Worm (Caenorhabditis elegans) whole organism, L4 larva: ENCODE data around the gene frpr-21.

Experiments used
- F26F4.8 ChIP-seq: fragments of 200-800 bp; sonication (Bioruptor generic); conservative IDR thresholded peaks from 2 replicates; pipeline ENCODE4 v1.3.6; 2022; ENCODE audit warnings: missing genetic modification characterization, missing compliant biosample characterization
- F37D6.2 ChIP-seq: sonication (generic microtip); optimal IDR thresholded peaks from 2 replicates; lab custom pipeline; 2016; ENCODE audit warnings: mild to moderate bottlenecking, missing genetic modification characterization, missing compliant biosample characterization
- R02D3.7 ChIP-seq: fragments of 150-350 bp; sonication (generic microtip); optimal IDR thresholded peaks from 3 replicates; lab custom pipeline; 2014; ENCODE audit warnings: missing biosample characterization, missing genetic modification characterization
- T20F7.1 ChIP-seq: fragments of 200-800 bp; sonication (Bioruptor generic); optimal IDR thresholded peaks from 2 replicates; lab custom pipeline; 2018; ENCODE audit warnings: mild to moderate bottlenecking, missing genetic modification characterization, missing compliant biosample characterization
- Y75B8A.6 ChIP-seq: fragments of 200-800 bp; sonication (Bioruptor generic); IDR thresholded peaks from 2 replicates; pipeline ENCODE4 v1.3.6; 2022; ENCODE audit warnings: missing genetic modification reagents, missing genetic modification characterization, missing compliant biosample characterization
- ZK546.5 ChIP-seq, 2 experiments: sonication (generic microtip); optimal IDR thresholded peaks; 2 replicates each; lab custom pipeline; 2017; ENCODE audit warnings: missing biosample characterization in 2 of 2, missing genetic modification characterization in 2 of 2
- ama-1 ChIP-seq: fragments of 150-350 bp; optimal IDR thresholded peaks from 2 replicates; lab custom pipeline; 2014; ENCODE audit warnings: inconsistent platforms, mixed read lengths
- attf-4 ChIP-seq: sonication (generic microtip); optimal IDR thresholded peaks from 3 replicates; lab custom pipeline; 2017; ENCODE audit warnings: missing biosample characterization, missing genetic modification characterization
- cey-2 ChIP-seq: sonication (generic microtip); optimal IDR thresholded peaks from 3 replicates; lab custom pipeline; 2017; ENCODE audit warnings: missing genetic modification characterization, mild to moderate bottlenecking, missing compliant biosample characterization, antibody characterized with exemption, borderline replicate concordance; ENCODE audit not compliant: insufficient read depth
- daf-8 ChIP-seq: fragments of 200-800 bp; sonication (Bioruptor generic); IDR thresholded peaks from 2 replicates; pipeline ENCODE4 v1.3.6; 2022; ENCODE audit warnings: missing genetic modification characterization, missing compliant biosample characterization
- dmd-6 ChIP-seq: fragments of 200-800 bp; sonication (Bioruptor generic); IDR thresholded peaks from 2 replicates; pipeline ENCODE4 v1.3.6; 2022; ENCODE audit warnings: missing genetic modification reagents, missing genetic modification characterization, missing compliant biosample characterization
- dmd-8 ChIP-seq: fragments of 200-800 bp; sonication (Bioruptor generic); IDR thresholded peaks from 2 replicates; pipeline ENCODE4 v1.3.6; 2022; ENCODE audit warnings: missing genetic modification characterization, missing compliant biosample characterization
- dpl-1 ChIP-seq: fragments of 150-350 bp; optimal IDR thresholded peaks from 2 replicates; lab custom pipeline; 2014; ENCODE audit warnings: missing biosample characterization, missing genetic modification reagents, missing genetic modification characterization
- dve-1 ChIP-seq: sonication (generic microtip); optimal IDR thresholded peaks from 2 replicates; lab custom pipeline; 2017; ENCODE audit warnings: antibody characterized with exemption, mild to moderate bottlenecking, missing genetic modification characterization, missing compliant biosample characterization; ENCODE audit not compliant: insufficient read depth
- egl-43 ChIP-seq: fragments of 200-800 bp; sonication (Bioruptor generic); IDR thresholded peaks from 2 replicates; pipeline ENCODE4 v1.3.6; 2022; ENCODE audit warnings: missing genetic modification reagents, missing genetic modification characterization, missing compliant biosample characterization
- fkh-10 ChIP-seq: fragments of 150-350 bp; optimal IDR thresholded peaks from 2 replicates; lab custom pipeline; 2014; ENCODE audit warnings: missing biosample characterization, missing genetic modification reagents, missing genetic modification characterization
- fos-1 ChIP-seq: fragments of 150-350 bp; optimal IDR thresholded peaks from 2 replicates; lab custom pipeline; 2014; ENCODE audit warnings: missing biosample characterization, missing genetic modification characterization
- hlh-30 ChIP-seq: sonication (generic microtip); optimal IDR thresholded peaks from 2 replicates; lab custom pipeline; 2017; ENCODE audit warnings: antibody characterized with exemption, mild to moderate bottlenecking, missing genetic modification characterization, missing compliant biosample characterization; ENCODE audit not compliant: insufficient read depth
- hmg-1.1 ChIP-seq: fragments of 200-800 bp; sonication (Bioruptor generic); IDR thresholded peaks from 2 replicates; pipeline ENCODE4 v1.3.6; 2022; ENCODE audit warnings: missing genetic modification reagents, missing genetic modification characterization, missing compliant biosample characterization
- lim-7 ChIP-seq: fragments of 200-800 bp; sonication (Bioruptor generic); IDR thresholded peaks from 2 replicates; pipeline ENCODE4 v1.3.6; 2022; ENCODE audit warnings: missing genetic modification characterization, missing compliant biosample characterization
- lin-13 ChIP-seq: fragments of 150-350 bp; optimal IDR thresholded peaks from 2 replicates; lab custom pipeline; 2014; ENCODE audit warnings: missing biosample characterization, missing genetic modification reagents, missing genetic modification characterization
- lin-39 ChIP-seq: fragments of 150-350 bp; optimal IDR thresholded peaks from 2 replicates; lab custom pipeline; 2014; ENCODE audit warnings: missing biosample characterization, missing genetic modification reagents, missing genetic modification characterization
- madf-5 ChIP-seq, 2 experiments: fragments of 200-800 bp; sonication (Bioruptor generic); IDR thresholded peaks; 2 replicates each; pipeline ENCODE4 v1.3.6; 2022; ENCODE audit warnings: missing compliant biosample characterization in 2 of 2, missing genetic modification characterization in 2 of 2
- mdl-1 ChIP-seq, 2 experiments: fragments of 150-350 bp in 1 of 2; sonication (generic microtip) in 1 of 2; optimal IDR thresholded peaks; 2 replicates each; lab custom pipeline; 2014 to 2017; ENCODE audit warnings: missing biosample characterization in 2 of 2, missing genetic modification characterization in 2 of 2
- mdt-29 ChIP-seq: fragments of 200-800 bp; sonication (Bioruptor generic); IDR thresholded peaks from 2 replicates; pipeline ENCODE4 v1.3.6; 2022; ENCODE audit warnings: missing genetic modification reagents, missing genetic modification characterization, missing compliant biosample characterization
- mep-1 ChIP-seq: fragments of 150-350 bp; sonication (generic microtip); optimal IDR thresholded peaks from 3 replicates; lab custom pipeline; 2014; ENCODE audit warnings: missing biosample characterization, missing genetic modification characterization
- mes-2 ChIP-seq: sonication (generic microtip); optimal IDR thresholded peaks from 2 replicates; lab custom pipeline; 2016; ENCODE audit warnings: missing genotype, mild to moderate bottlenecking, missing genetic modification characterization, missing compliant biosample characterization; ENCODE audit not compliant: poor library complexity, severe bottlenecking
- mxl-2 ChIP-seq: fragments of 200-800 bp; sonication (Bioruptor generic); conservative IDR thresholded peaks from 2 replicates; pipeline ENCODE4 v1.3.6; 2022; ENCODE audit warnings: missing genetic modification reagents, missing genetic modification characterization, missing compliant biosample characterization
- mxl-3 ChIP-seq: fragments of 200-800 bp; sonication (Bioruptor generic); optimal IDR thresholded peaks from 2 replicates; lab custom pipeline; 2018; ENCODE audit warnings: mild to moderate bottlenecking, missing genetic modification characterization, missing compliant biosample characterization
- nhr-11 ChIP-seq: fragments of 150-350 bp; optimal IDR thresholded peaks from 2 replicates; lab custom pipeline; 2014; ENCODE audit warnings: missing biosample characterization, missing genetic modification characterization
- nhr-237 ChIP-seq: sonication (generic microtip); optimal IDR thresholded peaks from 2 replicates; lab custom pipeline; 2017; ENCODE audit warnings: missing biosample characterization, missing genetic modification characterization
- nhr-48 ChIP-seq: sonication (generic microtip); optimal IDR thresholded peaks from 2 replicates; lab custom pipeline; 2016; ENCODE audit warnings: mild to moderate bottlenecking, missing genetic modification characterization, missing compliant biosample characterization
- nhr-76 ChIP-seq: fragments of 150-350 bp; optimal IDR thresholded peaks from 2 replicates; lab custom pipeline; 2014; ENCODE audit warnings: missing biosample characterization, missing genetic modification characterization
- pha-4 ChIP-seq, 2 experiments: fragments of 150-350 bp in 1 of 2; fragments of 200-800 bp in 1 of 2; sonication (Bioruptor generic) in 1 of 2; IDR thresholded peaks in 1 of 2; optimal IDR thresholded peaks in 1 of 2; 2 replicates each; pipeline versions ENCODE4 v1.3.6 to Lab custom; 2014 to 2022; ENCODE audit warnings: missing genetic modification characterization in 2 of 2, missing genetic modification reagents in 2 of 2, missing biosample characterization in 1 of 2, missing compliant biosample characterization in 1 of 2
- pqm-1 ChIP-seq: sonication (generic microtip); optimal IDR thresholded peaks from 2 replicates; lab custom pipeline; 2017; ENCODE audit warnings: missing biosample characterization, missing genetic modification characterization
- rbr-2 ChIP-seq: sonication (generic microtip); optimal IDR thresholded peaks from 2 replicates; lab custom pipeline; 2016; ENCODE audit warnings: missing genotype, missing genetic modification characterization, missing compliant biosample characterization
- snpc-1.2 ChIP-seq: fragments of 200-800 bp; sonication (Bioruptor generic); IDR thresholded peaks from 2 replicates; pipeline ENCODE4 v1.3.6; 2022; ENCODE audit warnings: missing genetic modification reagents, missing genetic modification characterization, missing compliant biosample characterization
- spr-1 ChIP-seq: sonication (generic microtip); optimal IDR thresholded peaks from 2 replicates; lab custom pipeline; 2016; ENCODE audit warnings: mild to moderate bottlenecking, missing genetic modification characterization, missing compliant biosample characterization
- spr-3 ChIP-seq: fragments of 200-800 bp; sonication (Bioruptor generic); optimal IDR thresholded peaks from 2 replicates; lab custom pipeline; 2018; ENCODE audit warnings: mild to moderate bottlenecking, missing genetic modification characterization, missing compliant biosample characterization
- tag-97 ChIP-seq: fragments of 200-800 bp; sonication (Bioruptor generic); IDR thresholded peaks from 2 replicates; pipeline ENCODE4 v1.3.6; 2022; ENCODE audit warnings: missing genetic modification characterization, missing compliant biosample characterization
- unc-62 ChIP-seq, 3 experiments: fragments of 150-350 bp in 1 of 3; sonication (generic microtip); optimal IDR thresholded peaks in 2 of 3; peaks in 1 of 3; 1 replicate in 1 of 3; 2 replicates in 2 of 3; lab custom pipeline; 2014 to 2017; ENCODE audit warnings: missing biosample characterization in 3 of 3, missing genetic modification characterization in 3 of 3, missing genetic modification reagents in 3 of 3, missing genotype in 1 of 3
- zfp-3 ChIP-seq: fragments of 200-800 bp; sonication (Bioruptor generic); conservative IDR thresholded peaks from 2 replicates; pipeline ENCODE4 v1.3.6; 2022; ENCODE audit warnings: missing genetic modification reagents, missing genetic modification characterization, missing compliant biosample characterization
- zip-2 ChIP-seq: fragments of 150-350 bp; optimal IDR thresholded peaks from 2 replicates; lab custom pipeline; 2014; ENCODE audit warnings: missing biosample characterization, missing genetic modification characterization
- ztf-11 ChIP-seq: fragments of 150-350 bp; optimal IDR thresholded peaks from 2 replicates; lab custom pipeline; 2014; ENCODE audit warnings: missing biosample characterization, missing genetic modification characterization
- ztf-7 ChIP-seq: fragments of 150-350 bp; optimal IDR thresholded peaks from 2 replicates; lab custom pipeline; 2014; ENCODE audit warnings: missing biosample characterization, missing genetic modification characterization

frpr-21 gene

DNA sequence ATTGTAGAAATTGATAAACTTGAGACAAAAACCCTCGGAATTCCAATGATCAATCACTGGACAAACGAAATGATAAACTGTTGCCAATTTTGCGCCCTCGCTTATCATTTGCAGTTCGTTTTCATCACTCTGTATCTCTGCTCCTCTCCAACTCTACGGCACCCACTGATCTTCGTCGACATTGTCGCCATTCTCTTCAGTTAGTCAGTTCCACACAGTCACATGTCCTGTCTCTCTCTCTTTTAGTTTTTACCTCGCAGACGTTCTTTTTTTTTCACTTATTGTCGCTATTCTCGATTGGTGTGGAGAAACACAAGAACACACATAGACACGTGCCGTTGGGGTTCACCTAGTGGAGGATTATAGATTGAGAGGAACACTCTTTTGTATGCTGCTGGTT, 32.8 kb downstream of the frpr-21 start (continued):
- TF ChIP-seq fkh-10 (GFP tag; lab: Kevin White, UChicago) (no peak), attf-4 (tag; lab: Kevin White, UChicago) (no peak), nhr-11 (tag; lab: Kevin White, UChicago) (peak; percentile 16), lin-39 (tag; lab: Kevin White, UChicago) (no peak), nhr-48 (tag; lab: Kevin White, UChicago) (peak; percentile 91), lin-13 (GFP tag; lab: Kevin White, UChicago) (no peak), ztf-11 (tag; lab: Kevin White, UChicago) (no peak), T20F7.1 (peak; percentile 78), unc-62 (GFP tag; optimal IDR thresholded peaks at IDR 0.05 in 1 of 2; lab: Kevin White, UChicago) (peak in 1 of 2 experiments; percentile 96), unc-62 (tag; optimal IDR thresholded peaks at IDR 0.05; lab: Kevin White, UChicago) (no peak), mxl-2 (GFP tag; lab: Robert Waterston, UW) (peak; percentile 71), daf-8 (GFP tag; lab: Robert Waterston, UW) (no peak), fos-1 (tag; lab: Kevin White, UChicago) (no peak)
- TF ChIP-seq, all 104 proteins: peak for 43

DNA sequence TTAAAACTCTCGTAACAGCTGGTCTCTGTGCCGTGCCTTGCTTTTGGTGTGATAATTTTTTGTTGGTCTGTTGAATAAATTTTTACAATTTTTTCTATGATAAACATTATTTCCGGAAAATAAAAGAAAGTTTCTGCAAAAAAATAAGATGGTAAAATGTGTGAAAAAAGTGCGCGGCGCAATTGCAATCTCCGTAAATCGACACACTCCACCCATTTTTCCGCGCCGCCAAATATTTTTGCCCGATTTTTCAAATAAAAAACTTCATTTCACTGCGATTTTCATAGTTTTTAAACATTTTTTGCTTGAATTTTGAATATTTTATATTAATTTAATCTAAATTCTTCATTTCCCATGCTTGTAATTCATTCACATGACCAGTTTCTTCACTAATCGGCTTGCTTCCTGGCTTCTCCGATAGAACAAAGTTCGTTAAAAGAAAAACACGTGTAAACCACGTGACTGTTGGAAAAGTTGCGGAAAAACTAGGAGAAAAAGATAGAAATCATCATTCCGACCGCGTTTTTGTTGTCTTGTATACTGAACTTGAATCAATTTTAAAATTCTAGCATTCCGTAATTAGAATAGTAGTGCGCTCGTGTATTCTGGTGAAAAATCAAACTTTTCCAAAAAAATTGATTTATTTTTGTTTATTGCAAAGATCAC, 33.7 kb downstream of the frpr-21 start:
- TF ChIP-seq mep-1 (tag; lab: Kevin White, UChicago) (peak; percentile 93), fkh-10 (GFP tag; lab: Kevin White, UChicago) (peak; percentile 6), zfp-3 (GFP tag; lab: Robert Waterston, UW) (no peak), nhr-76 (tag; lab: Kevin White, UChicago) (no peak), R02D3.7 (peak; percentile 99), mes-2 (peak; percentile 90), ama-1 (lab: Kevin White, UChicago) (peak; percentile 70), nhr-237 (tag; lab: Kevin White, UChicago) (no peak), Y75B8A.6 (GFP tag; lab: Robert Waterston, UW) (no peak), unc-62 (GFP tag; optimal IDR thresholded peaks at IDR 0.05 in 1 of 2; lab: Kevin White, UChicago) (no peak), unc-62 (tag; optimal IDR thresholded peaks at IDR 0.05; lab: Kevin White, UChicago) (no peak), tag-97 (no peak), hlh-30 (peak; percentile 67), pha-4 (GFP tag; IDR thresholded peaks at IDR 0.05; lab: Robert Waterston, UW) (peak; percentile 40; the same call in 1 of the 2 replicates), pha-4 (tag; optimal IDR thresholded peaks at IDR 0.05; lab: Kevin White, UChicago) (no peak), dve-1 (tag; lab: Kevin White, UChicago) (peak; percentile 87), rbr-2 (tag; lab: Kevin White, UChicago) (peak; percentile 67), snpc-1.2 (GFP tag; lab: Robert Waterston, UW) (no peak), lin-13 (GFP tag; lab: Kevin White, UChicago) (no peak), lin-39 (tag; lab: Kevin White, UChicago) (no peak), egl-43 (GFP tag; lab: Robert Waterston, UW) (0 out of 2 replicates have a peak, but pooled peaks have one; percentile 25), spr-3 (GFP tag; lab: Kevin White, UChicago) (no peak), mdt-29 (GFP tag; lab: Robert Waterston, UW) (no peak), dpl-1 (peak; percentile 74), madf-5 (GFP tag; IDR thresholded peaks at IDR 0.05; lab: Robert Waterston, UW) (no peak), spr-1 (tag; lab: Kevin White, UChicago) (peak; percentile 25), zip-2 (tag; lab: Kevin White, UChicago) (peak; percentile 21), pqm-1 (tag; lab: Kevin White, UChicago) (peak; percentile 16), attf-4 (tag; lab: Kevin White, UChicago) (no peak), fos-1 (tag; lab: Kevin White, UChicago) (no peak), T20F7.1 (peak; percentile 57), F26F4.8 (GFP tag; lab: Robert Waterston, UW) (no peak), mxl-3 (GFP tag; lab: Kevin White, UChicago) (peak; percentile 13), ztf-7 (no peak), hmg-1.1 (GFP tag; lab: Robert Waterston, UW) (peak; percentile 47; the same call in 1 of the 2 replicates), cey-2 (tag; lab: Kevin White, UChicago) (no peak), dmd-8 (GFP tag; lab: Robert Waterston, UW) (no peak), dmd-6 (GFP tag; lab: Robert Waterston, UW) (0 out of 2 replicates have a peak, but pooled peaks have one; percentile 24), lim-7 (GFP tag; lab: Robert Waterston, UW) (no peak), F37D6.2 (peak; percentile 14), mdl-1 (tag; optimal IDR thresholded peaks at IDR 0.05; lab: Kevin White, UChicago) (peak in 1 of 2 experiments; percentile 48), ZK546.5 (tag; optimal IDR thresholded peaks at IDR 0.05; lab: Kevin White, UChicago) (peak in 1 of 2 experiments; percentile 14)
